Worm (Caenorhabditis elegans) whole organism, early embryonic: ENCODE measurements around the gene frpr-21.

Experiments used
- B0310.2 ChIP-seq: sonication (generic microtip); optimal IDR thresholded peaks from 2 replicates; lab custom pipeline; 2016; ENCODE audit warnings: mild to moderate bottlenecking, missing genetic modification characterization, missing compliant biosample characterization
- aly-1 ChIP-seq: sonication (generic microtip); optimal IDR thresholded peaks from 2 replicates; lab custom pipeline; 2016; ENCODE audit warnings: missing genetic modification characterization, missing compliant biosample characterization
- hmbx-1 ChIP-seq: sonication (generic microtip); optimal IDR thresholded peaks from 2 replicates; lab custom pipeline; 2016; ENCODE audit warnings: mild to moderate bottlenecking, missing genetic modification characterization, missing compliant biosample characterization
- hmg-4 ChIP-seq: fragments of 200-800 bp; sonication (Bioruptor generic); optimal IDR thresholded peaks from 2 replicates; lab custom pipeline; 2018; ENCODE audit warnings: mild to moderate bottlenecking, missing genetic modification characterization, missing compliant biosample characterization
- tbx-37 ChIP-seq: fragments of 200-800 bp; sonication (Bioruptor generic); conservative IDR thresholded peaks from 2 replicates; pipeline ENCODE4 v1.3.6; 2022; ENCODE audit warnings: missing genetic modification reagents, missing genetic modification characterization, missing compliant biosample characterization

- TF ChIP-seq B0310.2 (tag; lab: Kevin White, UChicago) = no peak
- TF ChIP-seq hmg-4 (GFP tag; lab: Kevin White, UChicago) = peak; percentile 7
- TF ChIP-seq tbx-37 (GFP tag; lab: Robert Waterston, UW) = no peak
- TF ChIP-seq hmbx-1 (tag; lab: Kevin White, UChicago) = no peak
- no peak for TF ChIP-seq aly-1 (tag; lab: Kevin White, UChicago)
Observed at ce11 chrII:10374776-10375175, 47.1 kb downstream of the frpr-21 start.
